Fruit fly (Drosophila melanogaster): ENCODE measurements around the gene RanGAP.

RanGAP gene

dm6 chr2L:19441791-19442190, at the start of gene RanGAP:
TSS of gene RanGAP (plus strand) at chr2L:19441959.
- TF ChIP-seq br (GFP tag; optimal IDR thresholded peaks at IDR 0.05) (no peak), woc (GFP tag; optimal IDR thresholded peaks at IDR 0.05) (no peak), sage (GFP tag; optimal IDR thresholded peaks at IDR 0.05) (no peak)

DNA sequence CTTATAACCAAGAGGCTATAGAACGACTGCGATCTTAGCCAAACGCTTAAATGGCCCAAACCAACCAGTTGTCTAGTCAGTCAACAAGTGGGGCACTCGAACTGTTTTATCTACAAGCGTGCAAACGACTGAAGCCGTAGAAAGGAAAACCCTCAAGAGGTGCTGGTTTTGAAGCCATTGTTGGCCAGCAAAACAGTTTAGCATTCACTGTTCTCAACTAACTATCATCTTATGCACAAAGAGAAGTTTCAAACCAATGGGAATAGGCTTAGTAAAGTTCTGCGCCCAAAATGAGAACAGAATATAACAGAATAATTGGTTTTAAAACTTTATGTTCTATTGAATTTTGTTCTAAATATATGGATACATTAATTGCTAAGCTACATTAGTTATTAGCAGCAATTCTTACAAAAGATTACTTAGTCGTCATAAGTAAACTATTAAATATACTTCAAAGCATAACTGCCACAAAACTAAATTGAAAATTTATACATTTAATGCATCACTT, 48.0 kb upstream of the RanGAP start, which contains the start of gene CG31798:
Gene CG31798, plus strand, starts transcription at position 458 of the 508 bp plus-strand sequence.
- no peak for TF ChIP-seq Abd-B (GFP tag; optimal IDR thresholded peaks at IDR 0.05)
- TF ChIP-seq N (GFP tag; optimal IDR thresholded peaks at IDR 0.05): no peak
- peak; percentile 89 for TF ChIP-seq Myc (optimal IDR thresholded peaks at IDR 0.05)
- TF ChIP-seq Hnf4 (GFP tag; optimal IDR thresholded peaks at IDR 0.05): no peak

dm6 chr2L:19397617-19398316, 44.0 kb upstream of the RanGAP start:
- TF ChIP-seq usp (GFP tag; optimal IDR thresholded peaks at IDR 0.05): no peak
- TF ChIP-seq HLH106 (tag; optimal IDR thresholded peaks at IDR 0.05): peak; percentile 78
- peak; percentile 22 for TF ChIP-seq sage (GFP tag; optimal IDR thresholded peaks at IDR 0.05)
- TF ChIP-seq Dif (GFP tag; optimal IDR thresholded peaks at IDR 0.05; ENCODE audit: partially characterized antibody): peak; percentile 75
- TF ChIP-seq h (GFP tag; optimal IDR thresholded peaks at IDR 0.05): peak; percentile 68
- peak in 1 of 2 experiments; percentile 33 for TF ChIP-seq dl (GFP tag; optimal IDR thresholded peaks at IDR 0.05; ENCODE audit: insufficient read depth in 1 of 2, partially characterized antibody in 2 of 2)
- no peak for TF ChIP-seq GATAd (GFP tag; optimal IDR thresholded peaks at IDR 0.05)
- peak; percentile 60 for TF ChIP-seq br (GFP tag; optimal IDR thresholded peaks at IDR 0.05)
- TF ChIP-seq ey (GFP tag; optimal IDR thresholded peaks at IDR 0.05): peak; percentile 56
- no peak for TF ChIP-seq Dfd (GFP tag; optimal IDR thresholded peaks at IDR 0.05)
- TF ChIP-seq Mio (GFP tag; optimal IDR thresholded peaks at IDR 0.05): no peak
- peak; percentile 64 for TF ChIP-seq OdsH (GFP tag; optimal IDR thresholded peaks at IDR 0.05)
- peak; percentile 37 for TF ChIP-seq dmrt93B (GFP tag; optimal IDR thresholded peaks at IDR 0.05)
- TF ChIP-seq CG32264 (GFP tag; optimal IDR thresholded peaks at IDR 0.05): peak; percentile 43
- TF ChIP-seq tai (GFP tag; optimal IDR thresholded peaks at IDR 0.05): peak; percentile 53
- TF ChIP-seq psq (GFP tag; optimal IDR thresholded peaks at IDR 0.05): peak; percentile 47
- peak; percentile 64 for TF ChIP-seq rgr (GFP tag; optimal IDR thresholded peaks at IDR 0.05)
- TF ChIP-seq Sp1 (GFP tag; optimal IDR thresholded peaks at IDR 0.05): peak; percentile 72
- no peak for TF ChIP-seq lola (GFP tag; optimal IDR thresholded peaks at IDR 0.05)
- TF ChIP-seq Hnf4 (GFP tag; optimal IDR thresholded peaks at IDR 0.05): peak; percentile 22
- no peak for TF ChIP-seq Rel (GFP tag; optimal IDR thresholded peaks at IDR 0.05)
- peak; percentile 60 for TF ChIP-seq Rel (tag; optimal IDR thresholded peaks at IDR 0.05)
- TF ChIP-seq woc (GFP tag; optimal IDR thresholded peaks at IDR 0.05): peak; percentile 61
- TF ChIP-seq CG9705 (GFP tag; optimal IDR thresholded peaks at IDR 0.05): peak; percentile 33
- no peak for TF ChIP-seq Hr78 (GFP tag; optimal IDR thresholded peaks at IDR 0.05)
- TF ChIP-seq fru (GFP tag; optimal IDR thresholded peaks at IDR 0.05): peak; percentile 75
- peak in 1 of 2 experiments; percentile 75 for TF ChIP-seq foxo (GFP tag; optimal IDR thresholded peaks at IDR 0.05)

DNA sequence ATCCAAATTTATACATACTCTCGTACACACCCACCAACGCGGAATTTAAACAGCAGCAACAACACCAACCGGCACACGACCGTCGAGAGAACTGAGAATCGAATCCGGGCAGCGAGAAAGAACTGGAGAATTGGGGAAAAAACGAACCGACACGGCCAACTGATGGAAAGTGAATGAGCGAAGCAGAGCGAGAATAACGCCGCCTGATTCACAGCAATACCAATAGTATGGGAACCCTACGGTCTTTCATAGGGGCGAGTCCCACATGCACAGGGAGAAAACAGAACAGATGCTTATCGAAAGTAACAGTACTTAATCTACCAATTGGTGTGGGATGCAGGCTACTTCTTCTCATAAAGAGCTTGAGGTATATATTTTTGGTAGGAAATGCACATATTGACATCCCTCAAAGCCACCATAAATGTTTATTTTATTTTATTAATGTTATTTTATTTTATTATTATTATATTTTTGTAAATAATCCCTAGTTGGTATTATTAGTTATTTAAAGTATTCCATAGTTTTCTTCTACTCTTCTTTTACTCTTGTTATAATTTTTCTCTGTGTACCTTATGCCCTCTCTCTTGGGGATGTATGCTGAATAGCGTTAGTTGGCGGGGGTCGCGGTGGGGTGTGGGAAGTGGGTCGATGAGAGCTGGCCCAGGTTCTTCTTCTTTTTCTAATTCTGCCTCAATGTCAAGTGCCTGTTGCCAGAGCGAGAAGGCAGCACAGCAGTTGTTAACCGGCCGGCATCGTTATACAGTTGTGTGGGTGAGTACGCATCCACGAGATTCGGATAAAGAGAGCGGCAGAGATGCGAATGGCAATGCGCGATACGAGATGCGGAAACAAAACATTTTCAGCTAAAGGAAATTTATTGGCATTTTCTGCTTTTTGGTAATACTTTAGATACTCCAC, 43.2 kb upstream of the RanGAP start, which contains the start of gene CG17544:
Gene CG17544, minus strand, starts transcription at position 177 of the 918 bp plus-strand sequence.
- TF ChIP-seq HLH106 (tag; optimal IDR thresholded peaks at IDR 0.05) (peak; percentile 85), Myc (optimal IDR thresholded peaks at IDR 0.05) (no peak), dmrt93B (GFP tag; optimal IDR thresholded peaks at IDR 0.05) (peak; percentile 73), usp (GFP tag; optimal IDR thresholded peaks at IDR 0.05) (no peak), tai (GFP tag; optimal IDR thresholded peaks at IDR 0.05) (no peak), Rel (GFP tag; optimal IDR thresholded peaks at IDR 0.05) (no peak), Rel (tag; optimal IDR thresholded peaks at IDR 0.05) (peak; percentile 27), br (GFP tag; optimal IDR thresholded peaks at IDR 0.05) (peak; percentile 22), sage (GFP tag; optimal IDR thresholded peaks at IDR 0.05) (no peak), Hr78 (GFP tag; optimal IDR thresholded peaks at IDR 0.05) (no peak), h (GFP tag; optimal IDR thresholded peaks at IDR 0.05) (peak; percentile 44), N (GFP tag; optimal IDR thresholded peaks at IDR 0.05) (no peak), GATAd (GFP tag; optimal IDR thresholded peaks at IDR 0.05) (no peak), dl (GFP tag; optimal IDR thresholded peaks at IDR 0.05; ENCODE audit: insufficient read depth in 1 of 2, partially characterized antibody in 2 of 2) (peak in 1 of 2 experiments; percentile 63), psq (GFP tag; optimal IDR thresholded peaks at IDR 0.05) (peak; percentile 88), pan (optimal IDR thresholded peaks at IDR 0.05) (no peak), Vsx2 (GFP tag; optimal IDR thresholded peaks at IDR 0.05; ENCODE audit: partially characterized antibody) (peak; percentile 27), CG9705 (GFP tag; optimal IDR thresholded peaks at IDR 0.05) (peak; percentile 50), OdsH (GFP tag; optimal IDR thresholded peaks at IDR 0.05) (peak; percentile 69), woc (GFP tag; optimal IDR thresholded peaks at IDR 0.05) (peak; percentile 81), Mio (GFP tag; optimal IDR thresholded peaks at IDR 0.05) (no peak), rgr (GFP tag; optimal IDR thresholded peaks at IDR 0.05) (peak; percentile 65), Dfd (GFP tag; optimal IDR thresholded peaks at IDR 0.05) (no peak), fru (GFP tag; optimal IDR thresholded peaks at IDR 0.05) (peak; percentile 59), dsf (GFP tag; optimal IDR thresholded peaks at IDR 0.05; ENCODE audit: borderline replicate concordance) (no peak), Hnf4 (GFP tag; optimal IDR thresholded peaks at IDR 0.05) (peak; percentile 23), Dif (GFP tag; optimal IDR thresholded peaks at IDR 0.05; ENCODE audit: partially characterized antibody) (peak; percentile 64), ey (GFP tag; optimal IDR thresholded peaks at IDR 0.05) (peak; percentile 39), CrebA (GFP tag; optimal IDR thresholded peaks at IDR 0.05; ENCODE audit: borderline replicate concordance) (no peak), Sp1 (GFP tag; optimal IDR thresholded peaks at IDR 0.05) (peak; percentile 88), jim (GFP tag; optimal IDR thresholded peaks at IDR 0.05) (peak; percentile 1), Abd-B (GFP tag; optimal IDR thresholded peaks at IDR 0.05) (no peak), foxo (GFP tag; optimal IDR thresholded peaks at IDR 0.05) (peak in 1 of 2 experiments; percentile 83)
